Worm (Caenorhabditis elegans): ENCODE data around the gene igdb-3.

igdb-3 gene

DNA sequence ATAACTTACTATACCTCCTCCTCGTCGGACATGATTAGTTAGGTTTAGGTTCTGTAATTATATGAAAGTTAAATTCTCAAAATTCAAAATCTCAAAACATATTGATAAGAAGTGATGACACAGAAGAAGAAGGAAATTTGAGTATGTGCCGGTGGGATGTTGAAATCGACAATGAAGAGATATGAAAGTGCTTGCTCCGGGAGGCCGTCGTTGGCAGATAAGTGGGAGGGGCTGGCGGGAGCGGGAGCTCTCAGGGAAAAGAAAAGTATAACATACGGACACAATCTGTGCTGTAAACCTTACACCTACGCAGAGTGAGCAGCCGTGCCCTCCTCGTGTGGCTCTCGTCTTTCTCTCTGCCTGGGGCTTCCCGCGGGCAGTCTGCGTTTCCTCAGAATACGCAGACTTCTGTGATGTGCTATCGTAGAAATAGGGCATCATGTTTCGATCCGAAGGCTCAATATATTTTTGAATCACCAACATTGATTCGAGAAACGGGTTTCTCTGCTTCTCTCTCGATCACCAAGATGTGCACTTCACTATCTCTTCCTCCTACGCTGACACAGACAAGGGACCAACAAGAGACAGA, 25.0 kb downstream of the igdb-3 start, which contains the start of gene mup-2 (continued):
- no peak for TF ChIP-seq C04F5.9 (tag; optimal IDR thresholded peaks at IDR 0.05)
- TF ChIP-seq lir-3 (tag; optimal IDR thresholded peaks at IDR 0.05; ENCODE audit: poor library complexity) = peak; percentile 17
- TF ChIP-seq unc-86 (tag; optimal IDR thresholded peaks at IDR 0.05) = no peak
- peak; percentile 13 for TF ChIP-seq fkh-4 (tag; optimal IDR thresholded peaks at IDR 0.05; ENCODE audit: borderline replicate concordance)
- peak in 1 of 2 experiments; percentile 21 for TF ChIP-seq efl-1 (optimal IDR thresholded peaks at IDR 0.05)
- peak in 1 of 2 experiments; percentile 0 for TF ChIP-seq efl-1 (GFP tag; optimal IDR thresholded peaks at IDR 0.05 in 1 of 2)
- TF ChIP-seq nhr-20 (tag; optimal IDR thresholded peaks at IDR 0.05) = peak; percentile 50
- TF ChIP-seq efl-3 (GFP tag; optimal IDR thresholded peaks at IDR 0.05) = no peak
- peak; percentile 49 for TF ChIP-seq tbx-2 (tag; optimal IDR thresholded peaks at IDR 0.05)

DNA sequence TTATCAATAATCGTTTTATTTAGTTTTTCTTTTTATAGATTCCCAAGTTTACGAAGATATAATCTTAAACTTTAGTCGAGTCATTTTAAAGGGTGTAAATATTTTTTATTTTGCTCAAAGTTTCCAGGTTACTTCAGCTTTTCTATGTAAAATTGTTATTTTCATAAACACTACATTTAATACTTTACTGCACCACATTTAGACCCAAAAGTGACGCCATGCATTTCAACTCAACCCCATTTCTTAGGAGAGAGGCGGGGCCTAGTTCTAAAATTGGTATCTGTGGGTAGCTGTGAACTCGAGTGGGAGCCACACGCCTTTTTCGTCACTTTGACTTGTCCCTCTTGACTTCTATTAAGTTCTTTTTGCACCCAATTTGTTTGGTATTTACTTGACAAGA, 27.3 kb downstream of the igdb-3 start, which contains the start of gene T22E5.1:
T22E5.1 (plus strand) TSS at position 301 of the 400 bp plus-strand sequence.
- TF ChIP-seq xbp-1 (tag; optimal IDR thresholded peaks at IDR 0.05) = no peak
- TF ChIP-seq nhr-12 (tag; optimal IDR thresholded peaks at IDR 0.05) = no peak
- no peak for TF ChIP-seq irx-1 (tag; optimal IDR thresholded peaks at IDR 0.05)
- TF ChIP-seq isw-1 (GFP tag; IDR thresholded peaks at IDR 0.05) = no peak
- TF ChIP-seq sox-4 (tag; optimal IDR thresholded peaks at IDR 0.05) = no peak
- TF ChIP-seq nhr-20 (tag; optimal IDR thresholded peaks at IDR 0.05) = no peak
- no peak for TF ChIP-seq ztf-4 (tag; optimal IDR thresholded peaks at IDR 0.05)
- no peak for TF ChIP-seq fkh-10 (GFP tag; optimal IDR thresholded peaks at IDR 0.05)
- TF ChIP-seq lin-35 (GFP tag; optimal IDR thresholded peaks at IDR 0.05) = no peak

DNA sequence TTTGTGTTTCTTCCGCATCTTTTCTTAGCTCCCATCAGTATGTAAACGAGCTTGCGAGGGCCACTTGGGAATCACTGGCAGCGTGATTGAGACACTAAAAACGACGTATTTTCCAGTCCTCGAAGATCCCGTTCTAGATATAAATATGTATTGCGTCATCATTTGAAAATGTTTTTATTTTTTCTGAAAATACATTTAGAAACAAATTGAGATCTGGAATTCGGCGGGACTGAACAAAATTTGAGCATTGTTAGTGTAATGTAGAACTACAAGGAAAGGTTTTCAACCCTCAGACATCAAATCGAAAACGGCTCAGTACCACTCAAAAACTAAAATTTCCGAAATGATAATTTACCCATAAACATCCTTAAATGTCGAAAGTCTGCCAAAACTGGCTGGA, 28.3 kb downstream of the igdb-3 start:
- TF ChIP-seq pag-3 (tag; optimal IDR thresholded peaks at IDR 0.05; ENCODE audit: borderline replicate concordance, insufficient read depth) = no peak
- TF ChIP-seq lin-14 (GFP tag; optimal IDR thresholded peaks at IDR 0.05) = peak; percentile 34
- no peak for TF ChIP-seq efl-1 (optimal IDR thresholded peaks at IDR 0.05)
- TF ChIP-seq efl-1 (GFP tag; optimal IDR thresholded peaks at IDR 0.05 in 1 of 2) = peak in 1 of 2 experiments; percentile 1
- TF ChIP-seq nhr-28 (tag; optimal IDR thresholded peaks at IDR 0.05) = no peak

DNA sequence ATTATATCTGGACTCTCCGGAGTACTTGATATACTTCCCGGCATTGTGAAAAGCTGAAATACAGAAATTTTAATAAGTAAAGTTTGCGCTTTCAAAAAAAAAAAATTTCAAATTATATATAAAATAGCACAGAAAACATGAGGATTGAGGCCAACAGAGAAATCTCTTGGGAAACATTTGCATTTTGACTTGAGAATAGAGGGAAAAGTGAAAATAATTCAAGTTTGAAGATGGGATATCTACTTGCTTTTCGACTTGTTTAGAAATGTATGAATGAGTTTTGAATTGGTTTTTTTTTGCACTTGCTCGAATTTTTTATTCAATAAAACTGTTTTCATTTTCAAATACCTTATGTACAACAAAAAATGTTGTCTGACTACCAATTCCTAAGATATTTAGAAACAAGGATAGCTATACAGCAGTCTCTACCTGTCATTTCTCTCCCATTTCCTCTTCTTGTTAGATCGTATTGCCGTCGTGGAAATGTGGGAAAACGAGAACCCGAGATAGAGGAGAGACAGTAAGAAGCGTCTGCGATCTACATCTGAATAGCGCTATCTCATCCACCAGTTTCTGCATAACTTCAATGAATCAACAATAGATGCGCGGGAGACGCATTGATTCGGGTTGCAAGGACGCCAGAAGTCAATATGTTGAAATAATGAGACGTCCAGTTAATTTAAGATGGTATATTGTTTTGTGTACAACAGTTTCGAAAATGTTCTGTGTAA, 31.2 kb downstream of the igdb-3 start, which contains the start of gene T22E5.6:
T22E5.6 (minus strand) TSS at position 51 of the 731 bp plus-strand sequence.
- TF ChIP-seq lsy-2 (tag; optimal IDR thresholded peaks at IDR 0.05) (peak in 1 of 2 experiments; percentile 10), lin-15B (tag; optimal IDR thresholded peaks at IDR 0.05) (no peak), ces-1 (GFP tag; optimal IDR thresholded peaks at IDR 0.05) (no peak), C34B4.2 (tag; optimal IDR thresholded peaks at IDR 0.05) (no peak), blmp-1 (tag; optimal IDR thresholded peaks at IDR 0.05) (peak; percentile 74), hlh-4 (tag; optimal IDR thresholded peaks at IDR 0.05) (no peak), skn-1 (tag; optimal IDR thresholded peaks at IDR 0.05) (no peak), C16A3.4 (tag; optimal IDR thresholded peaks at IDR 0.05) (no peak), lin-14 (GFP tag; optimal IDR thresholded peaks at IDR 0.05) (peak; percentile 65), hpl-2 (GFP tag; optimal IDR thresholded peaks at IDR 0.05) (no peak), nhr-85 (tag) (peak; percentile 83), C04F5.9 (tag; optimal IDR thresholded peaks at IDR 0.05) (no peak), snu-23 (GFP tag; optimal IDR thresholded peaks at IDR 0.05) (peak; percentile 37), aha-1 (tag; optimal IDR thresholded peaks at IDR 0.05) (no peak), lin-35 (GFP tag; optimal IDR thresholded peaks at IDR 0.05) (no peak), elt-3 (tag; optimal IDR thresholded peaks at IDR 0.05) (peak in 2 of 6 experiments; percentile 20 to 37), efl-1 (optimal IDR thresholded peaks at IDR 0.05) (no peak), efl-1 (GFP tag; optimal IDR thresholded peaks at IDR 0.05 in 1 of 2) (no peak), nhr-71 (tag; optimal IDR thresholded peaks at IDR 0.05) (no peak), fkh-10 (GFP tag; optimal IDR thresholded peaks at IDR 0.05) (no peak), nhr-76 (tag; optimal IDR thresholded peaks at IDR 0.05) (no peak), mep-1 (tag; optimal IDR thresholded peaks at IDR 0.05) (peak; percentile 40), irx-1 (tag; optimal IDR thresholded peaks at IDR 0.05) (no peak)
